Worm (Caenorhabditis elegans) whole organism, young adult: ENCODE measurements around the gene T09F5.1.

Experiments used
- B0261.1 ChIP-seq: sonication (generic microtip); optimal IDR thresholded peaks from 2 replicates; lab custom pipeline; 2016; ENCODE audit warnings: mild to moderate bottlenecking, missing genetic modification characterization, moderate library complexity, missing compliant biosample characterization
- B0336.3 ChIP-seq: fragments of 200-800 bp; sonication (Bioruptor generic); IDR thresholded peaks from 2 replicates; pipeline ENCODE4 v1.3.6; 2022; ENCODE audit warnings: missing genetic modification characterization, missing compliant biosample characterization
- D2030.7 ChIP-seq: fragments of 200-800 bp; sonication (Bioruptor generic); IDR thresholded peaks from 2 replicates; pipeline ENCODE4 v1.3.6; 2022; ENCODE audit warnings: missing genetic modification reagents, missing genetic modification characterization, missing compliant biosample characterization
- F23B12.7 ChIP-seq: sonication (generic microtip); optimal IDR thresholded peaks from 2 replicates; lab custom pipeline; 2017; ENCODE audit warnings: missing genetic modification characterization, mild to moderate bottlenecking, missing compliant biosample characterization, antibody characterized with exemption, moderate library complexity; ENCODE audit not compliant: insufficient read depth
- F33H1.4 ChIP-seq: fragments of 200-800 bp; sonication (Bioruptor generic); IDR thresholded peaks from 2 replicates; pipeline ENCODE4 v1.3.6; 2022; ENCODE audit warnings: missing genetic modification reagents, missing genetic modification characterization, missing compliant biosample characterization
- F37B4.10 ChIP-seq: fragments of 200-800 bp; sonication (Bioruptor generic); IDR thresholded peaks from 2 replicates; pipeline ENCODE4 v1.3.6; 2022; ENCODE audit warnings: missing genetic modification characterization, missing compliant biosample characterization
- F52B5.7 ChIP-seq: sonication (generic microtip); optimal IDR thresholded peaks from 2 replicates; lab custom pipeline; 2016; ENCODE audit warnings: mild to moderate bottlenecking, missing genetic modification characterization, missing compliant biosample characterization
- F55B11.4 ChIP-seq: sonication (generic microtip); optimal IDR thresholded peaks from 2 replicates; lab custom pipeline; 2016; ENCODE audit warnings: missing compliant biosample characterization, missing genetic modification characterization, borderline replicate concordance; ENCODE audit not compliant: insufficient read depth
- Y95B8A.8 ChIP-seq: fragments of 200-800 bp; sonication (Bioruptor generic); IDR thresholded peaks from 2 replicates; pipeline ENCODE4 v1.3.6; 2022; ENCODE audit warnings: missing genetic modification reagents, missing genetic modification characterization, missing compliant biosample characterization
- attf-5 ChIP-seq: fragments of 200-800 bp; sonication (Bioruptor generic); optimal IDR thresholded peaks from 2 replicates; lab custom pipeline; 2018; ENCODE audit warnings: mild to moderate bottlenecking, missing genetic modification characterization, missing compliant biosample characterization
- ceh-100 ChIP-seq: fragments of 200-800 bp; sonication (Bioruptor generic); IDR thresholded peaks from 2 replicates; pipeline ENCODE4 v1.3.6; 2022; ENCODE audit warnings: missing genetic modification reagents, missing genetic modification characterization, missing compliant biosample characterization
- die-1 ChIP-seq: sonication (generic microtip); optimal IDR thresholded peaks from 2 replicates; lab custom pipeline; 2016; ENCODE audit warnings: missing genotype, mild to moderate bottlenecking, missing genetic modification characterization, missing compliant biosample characterization
- ekl-4 ChIP-seq: fragments of 200-800 bp; sonication (Bioruptor generic); IDR thresholded peaks from 2 replicates; pipeline ENCODE4 v1.3.6; 2022; ENCODE audit warnings: missing genetic modification reagents, missing genetic modification characterization, missing compliant biosample characterization
- ets-4 ChIP-seq: fragments of 200-800 bp; sonication (Bioruptor generic); optimal IDR thresholded peaks from 2 replicates; lab custom pipeline; 2018; ENCODE audit warnings: mild to moderate bottlenecking, missing genetic modification characterization, missing compliant biosample characterization
- him-1 ChIP-seq: sonication (generic microtip); optimal IDR thresholded peaks from 2 replicates; lab custom pipeline; 2016; ENCODE audit warnings: missing genotype, missing genetic modification reagents, missing genetic modification characterization, missing compliant biosample characterization
- hmg-1.2 ChIP-seq: fragments of 200-800 bp; sonication (Bioruptor generic); IDR thresholded peaks from 2 replicates; pipeline ENCODE4 v1.3.6; 2022; ENCODE audit warnings: missing genetic modification reagents, missing genetic modification characterization, missing compliant biosample characterization
- lag-1 ChIP-seq: fragments of 200-800 bp; sonication (Bioruptor generic); IDR thresholded peaks from 2 replicates; pipeline ENCODE4 v1.3.6; 2022; ENCODE audit warnings: missing genetic modification reagents, missing genetic modification characterization, missing compliant biosample characterization
- lsy-27 ChIP-seq: sonication (generic microtip); optimal IDR thresholded peaks from 2 replicates; lab custom pipeline; 2017; ENCODE audit warnings: missing genetic modification characterization, mild to moderate bottlenecking, missing compliant biosample characterization, antibody characterized with exemption, missing genotype, borderline replicate concordance; ENCODE audit not compliant: insufficient read depth
- madf-8 ChIP-seq: fragments of 200-800 bp; sonication (Bioruptor generic); conservative IDR thresholded peaks from 2 replicates; pipeline ENCODE4 v1.3.6; 2022; ENCODE audit warnings: missing genetic modification reagents, missing genetic modification characterization, missing compliant biosample characterization
- mes-4 ChIP-seq: sonication (generic microtip); optimal IDR thresholded peaks from 2 replicates; lab custom pipeline; 2016; ENCODE audit warnings: missing genotype, missing genetic modification characterization, missing compliant biosample characterization
- mxl-1 ChIP-seq: sonication (generic microtip); optimal IDR thresholded peaks from 2 replicates; lab custom pipeline; 2016; ENCODE audit warnings: missing genetic modification characterization, missing compliant biosample characterization
- nfyb-1 ChIP-seq: fragments of 200-800 bp; sonication (Bioruptor generic); IDR thresholded peaks from 2 replicates; pipeline ENCODE4 v1.3.6; 2022; ENCODE audit warnings: missing genetic modification reagents, missing genetic modification characterization, missing compliant biosample characterization
- nhr-179 ChIP-seq: sonication (generic microtip); optimal IDR thresholded peaks from 2 replicates; lab custom pipeline; 2016; ENCODE audit warnings: mild to moderate bottlenecking, missing genetic modification characterization, missing compliant biosample characterization
- nhr-27 ChIP-seq: fragments of 200-800 bp; sonication (Bioruptor generic); optimal IDR thresholded peaks from 2 replicates; lab custom pipeline; 2018; ENCODE audit warnings: mild to moderate bottlenecking, missing genetic modification characterization, moderate library complexity, missing compliant biosample characterization
- nhr-90 ChIP-seq: sonication (generic microtip); optimal IDR thresholded peaks from 2 replicates; lab custom pipeline; 2016; ENCODE audit warnings: missing genotype, mild to moderate bottlenecking, missing genetic modification characterization, missing compliant biosample characterization
- pbrm-1 ChIP-seq: fragments of 200-800 bp; sonication (Bioruptor generic); IDR thresholded peaks from 2 replicates; pipeline ENCODE4 v1.3.6; 2022; ENCODE audit warnings: missing genetic modification reagents, missing genetic modification characterization, missing compliant biosample characterization
- rcor-1 ChIP-seq: fragments of 200-800 bp; sonication (Bioruptor generic); IDR thresholded peaks from 2 replicates; pipeline ENCODE4 v1.3.6; 2022; ENCODE audit warnings: missing genetic modification reagents, missing genetic modification characterization, missing compliant biosample characterization
- repo-1 ChIP-seq: sonication (generic microtip); optimal IDR thresholded peaks from 2 replicates; lab custom pipeline; 2017; ENCODE audit warnings: mild to moderate bottlenecking, missing genetic modification characterization, missing compliant biosample characterization
- rpc-1 ChIP-seq, 2 experiments: fragments of 150-350 bp in 1 of 2; sonication (generic microtip) in 1 of 2; optimal IDR thresholded peaks; 2 replicates each; lab custom pipeline; 2014 to 2018; ENCODE audit warnings: missing biosample characterization in 1 of 2, missing genetic modification characterization in 1 of 2, missing genetic modification reagents in 1 of 2, missing genotype in 1 of 2
- snpc-1.1 ChIP-seq: sonication (generic microtip); optimal IDR thresholded peaks from 2 replicates; lab custom pipeline; 2017; ENCODE audit warnings: missing genetic modification characterization, mild to moderate bottlenecking, missing compliant biosample characterization, antibody characterized with exemption, moderate library complexity, missing genotype, missing genetic modification reagents; ENCODE audit not compliant: insufficient read depth
- snpc-1.3 ChIP-seq: sonication (generic microtip); optimal IDR thresholded peaks from 2 replicates; lab custom pipeline; 2017; ENCODE audit warnings: missing genetic modification characterization, mild to moderate bottlenecking, missing compliant biosample characterization, antibody characterized with exemption, moderate library complexity, missing genotype, missing genetic modification reagents; ENCODE audit not compliant: insufficient read depth
- tbp1 ChIP-seq: fragments of 200-800 bp; sonication (Bioruptor generic); optimal IDR thresholded peaks from 2 replicates; lab custom pipeline; 2018; ENCODE audit warnings: mild to moderate bottlenecking, missing genetic modification characterization, missing compliant biosample characterization
- unc-62 ChIP-seq: fragments of 150-350 bp; optimal IDR thresholded peaks from 2 replicates; lab custom pipeline; 2014; ENCODE audit warnings: missing biosample characterization, missing genetic modification reagents, missing genetic modification characterization
- ztf-22 ChIP-seq: fragments of 200-800 bp; sonication (Bioruptor generic); optimal IDR thresholded peaks from 2 replicates; lab custom pipeline; 2018; ENCODE audit warnings: mild to moderate bottlenecking, missing genetic modification characterization, moderate library complexity, missing compliant biosample characterization
- ztf-25 ChIP-seq: fragments of 200-800 bp; sonication (Bioruptor generic); IDR thresholded peaks from 2 replicates; pipeline ENCODE4 v1.3.6; 2022; ENCODE audit warnings: missing genetic modification reagents, missing genetic modification characterization, missing compliant biosample characterization
- ztf-26 ChIP-seq: sonication (generic microtip); optimal IDR thresholded peaks from 2 replicates; lab custom pipeline; 2017; ENCODE audit warnings: missing genetic modification characterization, missing compliant biosample characterization
- ztf-28 ChIP-seq: fragments of 200-800 bp; sonication (Bioruptor generic); IDR thresholded peaks from 2 replicates; pipeline ENCODE4 v1.3.6; 2022; ENCODE audit warnings: missing genetic modification reagents, missing genetic modification characterization, missing compliant biosample characterization
- ztf-3 ChIP-seq: fragments of 200-800 bp; sonication (Bioruptor generic); optimal IDR thresholded peaks from 2 replicates; lab custom pipeline; 2018; ENCODE audit warnings: mild to moderate bottlenecking, missing genetic modification characterization, missing compliant biosample characterization

Gene T09F5.1

DNA sequence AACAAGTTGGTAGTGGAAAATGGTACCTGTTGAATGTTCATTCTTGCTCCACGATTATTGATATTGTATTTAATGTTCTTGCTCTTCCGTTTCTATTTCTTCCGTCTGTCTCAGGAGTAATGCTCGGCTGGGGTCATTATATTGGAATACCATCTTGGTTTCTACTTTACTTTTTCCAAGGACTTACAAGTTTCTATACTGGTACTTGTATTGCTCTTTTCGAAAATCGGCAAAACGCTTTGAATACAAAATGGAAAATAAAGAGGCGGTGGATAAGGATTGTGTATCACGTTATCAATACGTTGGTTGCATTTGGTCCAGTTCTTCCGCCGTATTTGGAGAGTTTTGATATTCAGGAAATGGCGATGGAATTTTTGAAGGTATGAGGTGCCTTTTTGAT lies 3.1 kb downstream of the T09F5.1 start:
- TF ChIP-seq ztf-26 (tag; lab: Kevin White, UChicago) = no peak
- no peak for TF ChIP-seq F33H1.4 (GFP tag; lab: Robert Waterston, UW)
- TF ChIP-seq nhr-179 (tag; lab: Kevin White, UChicago) = no peak
- TF ChIP-seq unc-62 (GFP tag; lab: Kevin White, UChicago) = no peak
- no peak for TF ChIP-seq lag-1
- TF ChIP-seq rpc-1 (optimal IDR thresholded peaks at IDR 0.05; lab: Kevin White, UChicago) = no peak
- TF ChIP-seq rpc-1 (tag; optimal IDR thresholded peaks at IDR 0.05; lab: Kevin White, UChicago) = no peak
- TF ChIP-seq, all 124 proteins: peak for 0

DNA sequence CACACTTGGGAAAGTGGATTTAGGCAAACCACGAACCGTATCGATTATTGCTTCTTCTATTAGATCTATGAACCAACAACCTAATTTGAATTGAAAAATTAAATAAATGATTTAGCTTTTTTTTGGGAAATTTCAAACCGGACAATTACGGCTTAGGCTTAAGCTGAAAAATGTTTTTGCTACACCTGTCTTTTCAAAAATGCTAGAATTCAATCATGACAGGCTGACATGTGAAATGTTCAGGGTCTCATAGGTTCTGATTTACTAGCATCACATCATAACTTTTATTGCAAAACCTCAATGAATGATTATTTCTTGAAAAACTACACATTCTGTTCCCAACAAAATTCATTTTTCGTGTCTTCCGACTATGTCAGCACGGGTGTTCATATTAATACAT lies 4.4 kb downstream of the T09F5.1 start, which contains the start of gene srh-55:
Gene srh-55 (plus strand): TSS at position 301 of the 400 bp plus-strand sequence.
- TF ChIP-seq ztf-3 (GFP tag; lab: Kevin White, UChicago) = no peak
- TF ChIP-seq B0261.1 (tag; lab: Kevin White, UChicago) = no peak
- no peak for TF ChIP-seq nfyb-1
- no peak for TF ChIP-seq nhr-179 (tag; lab: Kevin White, UChicago)
- no peak for TF ChIP-seq F52B5.7 (tag; lab: Kevin White, UChicago)
- no peak for TF ChIP-seq B0336.3 (GFP tag; lab: Robert Waterston, UW)
- no peak for TF ChIP-seq ets-4

DNA sequence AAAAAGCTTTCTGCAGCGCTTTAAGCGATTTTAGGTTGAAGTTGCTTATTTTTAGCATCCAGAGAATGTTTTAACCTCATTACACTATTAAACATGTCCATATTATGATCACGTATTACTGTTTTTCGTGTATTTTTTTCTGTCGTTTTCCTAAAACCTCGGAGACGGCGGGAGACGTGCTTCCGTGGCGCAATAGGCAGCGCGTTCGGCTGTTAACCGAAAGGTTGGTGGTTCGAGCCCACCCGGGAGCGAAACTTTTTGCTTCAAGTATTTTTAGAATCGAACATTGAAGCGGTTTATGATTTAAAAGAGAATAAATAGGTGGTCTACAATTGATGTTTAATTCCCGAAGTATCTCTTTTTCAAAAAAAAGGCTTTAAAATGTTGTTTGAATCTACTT lies 7.6 kb downstream of the T09F5.1 start:
- TF ChIP-seq nfyb-1 = no peak
- TF ChIP-seq die-1 (tag; lab: Kevin White, UChicago) = peak; percentile 41
- peak; percentile 78 for TF ChIP-seq B0261.1 (tag; lab: Kevin White, UChicago)
- 0 out of 2 replicates have a peak, but pooled peaks have one; percentile 53 for TF ChIP-seq ztf-28 (GFP tag; lab: Robert Waterston, UW)
- TF ChIP-seq snpc-1.1 (tag; lab: Kevin White, UChicago) = peak; percentile 17
- no peak for TF ChIP-seq Y95B8A.8 (GFP tag; lab: Robert Waterston, UW)
- no peak for TF ChIP-seq mes-4
- peak; percentile 78 for TF ChIP-seq him-1 (tag; lab: Kevin White, UChicago)
- no peak for TF ChIP-seq mxl-1
- TF ChIP-seq hmg-1.2 (GFP tag; lab: Robert Waterston, UW) = peak; percentile 62; the same call in 1 of the 2 replicates
- no peak for TF ChIP-seq snpc-1.3 (tag; lab: Kevin White, UChicago)
- peak; percentile 17 for TF ChIP-seq nhr-90 (tag; lab: Kevin White, UChicago)
- no peak for TF ChIP-seq F33H1.4 (GFP tag; lab: Robert Waterston, UW)
- no peak for TF ChIP-seq ekl-4 (GFP tag; lab: Robert Waterston, UW)
- TF ChIP-seq F23B12.7 = peak; percentile 77
- TF ChIP-seq attf-5 (GFP tag; lab: Kevin White, UChicago) = peak; percentile 38
- TF ChIP-seq D2030.7 (GFP tag; lab: Robert Waterston, UW) = peak; percentile 75
- peak; percentile 87 for TF ChIP-seq tbp1 (GFP tag; lab: Kevin White, UChicago)
- TF ChIP-seq ceh-100 = peak; percentile 25; the same call in 1 of the 2 replicates
- peak; percentile 2 for TF ChIP-seq lsy-27
- no peak for TF ChIP-seq F37B4.10 (GFP tag; lab: Robert Waterston, UW)
- no peak for TF ChIP-seq F55B11.4 (tag; lab: Kevin White, UChicago)
- TF ChIP-seq pbrm-1 (GFP tag; lab: Robert Waterston, UW) = peak; percentile 68; the same call in 1 of the 2 replicates
- no peak for TF ChIP-seq ztf-22
- TF ChIP-seq rcor-1 (GFP tag; lab: Robert Waterston, UW) = no peak
- no peak for TF ChIP-seq repo-1 (tag; lab: Kevin White, UChicago)
- no peak for TF ChIP-seq nhr-27
- no peak for TF ChIP-seq ztf-25 (GFP tag; lab: Robert Waterston, UW)
- peak; percentile 55 for TF ChIP-seq rpc-1 (optimal IDR thresholded peaks at IDR 0.05; lab: Kevin White, UChicago)
- TF ChIP-seq rpc-1 (tag; optimal IDR thresholded peaks at IDR 0.05; lab: Kevin White, UChicago) = peak; percentile 79
- TF ChIP-seq madf-8 = no peak
